Fruit fly (Drosophila melanogaster) S2 (cell line): ENCODE results near the gene Fum1.

ENCODE experiments used
- CG8478 ChIP-seq: fragments of >200 bp; optimal IDR thresholded peaks from 2 replicates; lab custom pipeline; 2018
- CTCF ChIP-seq, 2 experiments: fragments of >200 bp; optimal IDR thresholded peaks; 2 replicates each; lab custom pipeline; 2018

- TF ChIP-seq CG8478 (lab: Kevin White, UChicago): no peak
- TF ChIP-seq CTCF (optimal IDR thresholded peaks at IDR 0.05; lab: Kevin White, UChicago): no peak
Measured at dm6 chrX:6681467-6681866, 3.2 kb downstream of the Fum1 start, which contains the start of gene Fum2.
